Worm (Caenorhabditis elegans): ENCODE results near the gene C14C6.5.

- TF ChIP-seq tra-4 (tag; optimal IDR thresholded peaks at IDR 0.05) (no peak), ceh-13 (GFP tag; optimal IDR thresholded peaks at IDR 0.05) (no peak), sea-1 (GFP tag; conservative IDR thresholded peaks at IDR 0.05) (no peak), pes-1 (GFP tag; IDR thresholded peaks at IDR 0.05) (no peak), aly-1 (tag; optimal IDR thresholded peaks at IDR 0.05) (no peak)
Observed at ce11 chrV:489320-489719, 47.1 kb upstream of the C14C6.5 start, which contains the start of gene nhr-106.
